Fruit fly (Drosophila melanogaster): ENCODE measurements around the gene CG7059.
A peak's percentile ranks its signal among the peaks of the same experiment; 100 is the strongest.

Gene CG7059

DNA sequence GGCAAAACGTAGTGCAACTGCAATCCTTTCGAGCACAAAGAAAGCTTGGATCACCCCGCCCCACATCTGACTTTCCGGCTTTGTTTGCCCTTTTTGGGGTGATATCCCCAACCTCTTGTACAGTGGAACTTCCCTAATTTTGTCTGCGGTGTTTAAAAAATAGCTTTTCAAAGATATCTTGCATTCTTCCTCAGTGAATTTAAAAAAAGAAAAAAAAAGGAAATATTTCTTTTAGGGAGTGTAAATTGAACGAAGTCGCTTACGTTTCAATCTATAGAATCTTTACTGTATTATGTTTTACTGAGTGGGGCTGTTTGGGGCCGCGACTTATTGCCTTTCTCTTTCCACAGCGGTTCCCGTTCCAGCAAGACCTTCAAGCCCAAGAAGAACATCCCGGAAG, 32.0 kb downstream of the CG7059 start (continued):
- TF ChIP-seq CG2889 (GFP tag; IDR thresholded peaks at IDR 0.05) (peak; percentile 45), Atf6 (GFP tag; IDR thresholded peaks at IDR 0.05) (peak; percentile 80), trh (GFP tag; optimal IDR thresholded peaks at IDR 0.05) (no peak), CG3726 (GFP tag; IDR thresholded peaks at IDR 0.05) (0 out of 3 replicates have a peak, but pooled peaks have one; percentile 32), tx (GFP tag; optimal IDR thresholded peaks at IDR 0.05) (peak; percentile 52), CG4730 (GFP tag; IDR thresholded peaks at IDR 0.05) (peak; percentile 48), CG6254 (GFP tag; optimal IDR thresholded peaks at IDR 0.05) (no peak), CG8281 (tag; optimal IDR thresholded peaks at IDR 0.05) (no peak), gt (GFP tag; IDR thresholded peaks at IDR 0.05) (peak; percentile 29; the same call in 1 of the 2 replicates), Hr3 (GFP tag; optimal IDR thresholded peaks at IDR 0.05) (peak; percentile 41), CG18619 (GFP tag; optimal IDR thresholded peaks at IDR 0.05) (peak; percentile 30), cato (GFP tag; optimal IDR thresholded peaks at IDR 0.05; ENCODE audit: borderline replicate concordance) (no peak), CG33557 (GFP tag; optimal IDR thresholded peaks at IDR 0.05) (peak; percentile 32), NC2β (GFP tag; optimal IDR thresholded peaks at IDR 0.05) (no peak), CG6654 (GFP tag; optimal IDR thresholded peaks at IDR 0.05) (no peak), CG12071 (GFP tag; optimal IDR thresholded peaks at IDR 0.05) (no peak), ken (GFP tag; IDR thresholded peaks at IDR 0.05) (peak; percentile 70; the same call in 2 of the 3 replicates), CG8388 (GFP tag; optimal IDR thresholded peaks at IDR 0.05) (peak; percentile 32), slou (GFP tag; optimal IDR thresholded peaks at IDR 0.05) (peak; percentile 17), Fer3 (tag; optimal IDR thresholded peaks at IDR 0.05) (peak; percentile 69), gcm (GFP tag; optimal IDR thresholded peaks at IDR 0.05) (peak; percentile 4), CG8089 (GFP tag; optimal IDR thresholded peaks at IDR 0.05) (peak; percentile 38), kay (GFP tag; optimal IDR thresholded peaks at IDR 0.05) (peak; percentile 26), sisA (GFP tag; IDR thresholded peaks at IDR 0.05) (peak; percentile 42; the same call in 1 of the 2 replicates), CG4404 (GFP tag; IDR thresholded peaks at IDR 0.05) (peak; percentile 21; the same call in 1 of the 2 replicates), CG9932 (GFP tag; IDR thresholded peaks at IDR 0.05) (peak; percentile 77), ERR (GFP tag; optimal IDR thresholded peaks at IDR 0.05) (peak; percentile 48), caup (GFP tag; optimal IDR thresholded peaks at IDR 0.05; ENCODE audit: severe bottlenecking) (peak; percentile 33), Dek (tag; optimal IDR thresholded peaks at IDR 0.05) (peak; percentile 57), Mrtf (GFP tag; IDR thresholded peaks at IDR 0.05) (peak; percentile 84), phol (tag; optimal IDR thresholded peaks at IDR 0.05) (peak; percentile 26), Myb (GFP tag; optimal IDR thresholded peaks at IDR 0.05) (no peak), CG6683 (GFP tag; optimal IDR thresholded peaks at IDR 0.05) (no peak), CG9817 (tag; optimal IDR thresholded peaks at IDR 0.05) (peak; percentile 75), so (GFP tag; IDR thresholded peaks at IDR 0.05) (peak; percentile 60; the same call in 1 of the 3 replicates), Xbp1 (GFP tag; optimal IDR thresholded peaks at IDR 0.05) (peak; percentile 68), Fer1 (GFP tag; optimal IDR thresholded peaks at IDR 0.05) (peak; percentile 63), Meics (GFP tag; optimal IDR thresholded peaks at IDR 0.05) (peak; percentile 62), fd96Cb (tag; optimal IDR thresholded peaks at IDR 0.05) (peak; percentile 54), zf30C (GFP tag; optimal IDR thresholded peaks at IDR 0.05) (no peak), sob (GFP tag; IDR thresholded peaks at IDR 0.05) (peak; percentile 72), slbo (GFP tag; IDR thresholded peaks at IDR 0.05) (peak; percentile 89), CG18476 (GFP tag; optimal IDR thresholded peaks at IDR 0.05) (peak; percentile 0), HmgZ (tag; optimal IDR thresholded peaks at IDR 0.05) (no peak), E2f2 (GFP tag; IDR thresholded peaks at IDR 0.05) (peak; percentile 36), Bgb (GFP tag; IDR thresholded peaks at IDR 0.05; ENCODE audit: partially characterized antibody) (no peak), Antp (GFP tag; optimal IDR thresholded peaks at IDR 0.05) (peak; percentile 56), bsh (GFP tag; optimal IDR thresholded peaks at IDR 0.05) (peak in 1 of 2 experiments; percentile 63), MTF-1 (GFP tag; optimal IDR thresholded peaks at IDR 0.05; ENCODE audit: borderline replicate concordance) (no peak), unpg (GFP tag; optimal IDR thresholded peaks at IDR 0.05) (peak; percentile 73)
